Fruit fly (Drosophila melanogaster) whole organism, prepupa: ENCODE results near the gene Pitslre.

Experiments used
- Blimp-1 ChIP-seq: fragments of 200-800 bp; sonication (Bioruptor generic); optimal IDR thresholded peaks from 3 replicates; lab custom pipeline; 2017; ENCODE audit warnings: missing biosample characterization, missing genetic modification characterization, mild to moderate bottlenecking, moderate library complexity, missing genetic modification reagents
- CG10631 ChIP-seq: fragments of 200-800 bp; sonication (Bioruptor generic); optimal IDR thresholded peaks from 2 replicates; lab custom pipeline; 2016; ENCODE audit warnings: missing biosample characterization, missing genetic modification characterization
- CG11294 ChIP-seq: fragments of 200-800 bp; sonication (Bioruptor generic); IDR thresholded peaks from 2 replicates; pipeline ENCODE4 v1.3.6; 2022; ENCODE audit warnings: missing biosample characterization, missing genetic modification characterization
- CG15336 ChIP-seq: fragments of 200-800 bp; sonication (Bioruptor generic); IDR thresholded peaks from 2 replicates; pipeline ENCODE4 v1.3.6; 2022; ENCODE audit warnings: missing biosample characterization, missing genetic modification characterization
- CG1621 ChIP-seq: fragments of 200-800 bp; sonication (Bioruptor generic); optimal IDR thresholded peaks from 3 replicates; lab custom pipeline; 2018; ENCODE audit warnings: missing biosample characterization, mild to moderate bottlenecking, missing genetic modification characterization
- CG16779 ChIP-seq: fragments of 200-800 bp; sonication (Bioruptor generic); optimal IDR thresholded peaks from 3 replicates; lab custom pipeline; 2017; ENCODE audit warnings: missing biosample characterization, mild to moderate bottlenecking, missing genetic modification characterization
- CG31627 ChIP-seq: fragments of 200-800 bp; sonication (Bioruptor generic); optimal IDR thresholded peaks from 3 replicates; lab custom pipeline; 2016; ENCODE audit warnings: missing biosample characterization, missing genetic modification characterization
- CG32006 ChIP-seq: fragments of 200-800 bp; sonication (Bioruptor generic); optimal IDR thresholded peaks from 3 replicates; lab custom pipeline; 2017; ENCODE audit warnings: missing biosample characterization, mild to moderate bottlenecking, missing genetic modification characterization
- CG34406 ChIP-seq: fragments of 200-800 bp; sonication (Bioruptor generic); optimal IDR thresholded peaks from 3 replicates; lab custom pipeline; 2016; ENCODE audit warnings: missing biosample characterization, missing genetic modification characterization
- CG3919 ChIP-seq: fragments of 200-800 bp; sonication (Bioruptor generic); optimal IDR thresholded peaks from 3 replicates; lab custom pipeline; 2016; ENCODE audit warnings: missing biosample characterization, missing genetic modification characterization
- CG6276 ChIP-seq: fragments of 200-800 bp; sonication (Bioruptor generic); optimal IDR thresholded peaks from 2 replicates; lab custom pipeline; 2017; ENCODE audit warnings: missing biosample characterization, mild to moderate bottlenecking, missing genetic modification characterization
- CG6792 ChIP-seq: fragments of 200-800 bp; sonication (Bioruptor generic); optimal IDR thresholded peaks from 3 replicates; lab custom pipeline; 2016; ENCODE audit warnings: missing biosample characterization, missing genetic modification characterization
- CG6808 ChIP-seq: fragments of 200-800 bp; sonication (Bioruptor generic); optimal IDR thresholded peaks from 3 replicates; lab custom pipeline; 2017; ENCODE audit warnings: missing biosample characterization, missing genetic modification characterization, mild to moderate bottlenecking, moderate library complexity, missing genetic modification reagents
- CG6854 ChIP-seq: fragments of 200-800 bp; sonication (Bioruptor generic); optimal IDR thresholded peaks from 2 replicates; lab custom pipeline; 2017; ENCODE audit warnings: missing biosample characterization, mild to moderate bottlenecking, missing genetic modification characterization
- CG7368 ChIP-seq: fragments of 200-800 bp; sonication (Bioruptor generic); optimal IDR thresholded peaks from 3 replicates; lab custom pipeline; 2016; ENCODE audit warnings: missing biosample characterization, missing genetic modification characterization
- CG8119 ChIP-seq: fragments of 200-800 bp; sonication (Bioruptor generic); IDR thresholded peaks from 3 replicates; pipeline ENCODE4 v1.3.6; 2022; ENCODE audit warnings: missing biosample characterization, missing genetic modification characterization
- CG8319 ChIP-seq: fragments of 200-800 bp; sonication (Bioruptor generic); optimal IDR thresholded peaks from 3 replicates; lab custom pipeline; 2016; ENCODE audit warnings: missing biosample characterization, missing genetic modification characterization
- CG8632 ChIP-seq: fragments of 200-800 bp; sonication (Bioruptor generic); optimal IDR thresholded peaks from 3 replicates; lab custom pipeline; 2016; ENCODE audit warnings: missing biosample characterization, missing genetic modification characterization
- CG9139 ChIP-seq: fragments of 200-800 bp; sonication (Bioruptor generic); optimal IDR thresholded peaks from 3 replicates; lab custom pipeline; 2017; ENCODE audit warnings: missing biosample characterization, mild to moderate bottlenecking, missing genetic modification characterization
- Eip75B ChIP-seq: fragments of 200-800 bp; sonication (Bioruptor generic); optimal IDR thresholded peaks from 3 replicates; lab custom pipeline; 2016; ENCODE audit warnings: missing biosample characterization, missing genetic modification characterization
- Eip78C ChIP-seq: fragments of 200-800 bp; sonication (Bioruptor generic); peaks from one replicate; lab custom pipeline; 2016; ENCODE audit warnings: missing biosample characterization, missing genetic modification characterization
- Ets21C ChIP-seq: fragments of 200-800 bp; sonication (Bioruptor generic); optimal IDR thresholded peaks from 3 replicates; lab custom pipeline; 2016; ENCODE audit warnings: missing biosample characterization, missing genetic modification characterization
- Ets96B ChIP-seq: fragments of 200-800 bp; optimal IDR thresholded peaks from 2 replicates; lab custom pipeline; 2019; ENCODE audit warnings: missing biosample characterization, mild to moderate bottlenecking, missing genetic modification characterization, moderate library complexity
- Hr39 ChIP-seq: fragments of 200-800 bp; sonication (Bioruptor generic); optimal IDR thresholded peaks from 2 replicates; lab custom pipeline; 2016; ENCODE audit warnings: missing biosample characterization, missing genetic modification characterization
- Lpt ChIP-seq: fragments of 200-800 bp; sonication (Bioruptor generic); optimal IDR thresholded peaks from 3 replicates; lab custom pipeline; 2016; ENCODE audit warnings: missing biosample characterization, missing genetic modification characterization
- Smox ChIP-seq: fragments of 200-800 bp; sonication (Bioruptor generic); optimal IDR thresholded peaks from 3 replicates; lab custom pipeline; 2016; ENCODE audit warnings: missing biosample characterization, missing genetic modification characterization
- Sox15 ChIP-seq: fragments of 200-800 bp; sonication (Bioruptor generic); optimal IDR thresholded peaks from 3 replicates; lab custom pipeline; 2016; ENCODE audit warnings: missing biosample characterization, missing genetic modification characterization
- achi ChIP-seq: fragments of 200-800 bp; sonication (Bioruptor generic); optimal IDR thresholded peaks from 3 replicates; lab custom pipeline; 2016; ENCODE audit warnings: missing biosample characterization, missing genetic modification characterization
- acj6 ChIP-seq: fragments of 200-800 bp; sonication (Bioruptor generic); optimal IDR thresholded peaks from 3 replicates; lab custom pipeline; 2016; ENCODE audit warnings: missing biosample characterization, missing genetic modification characterization
- cyc ChIP-seq: fragments of 200-800 bp; sonication (Bioruptor generic); optimal IDR thresholded peaks from 3 replicates; lab custom pipeline; 2016; ENCODE audit warnings: missing biosample characterization, missing genetic modification characterization
- dsx ChIP-seq: fragments of 200-800 bp; optimal IDR thresholded peaks from 3 replicates; lab custom pipeline; 2019; ENCODE audit warnings: missing biosample characterization, mild to moderate bottlenecking, missing genetic modification characterization, moderate library complexity; ENCODE audit not compliant: poor library complexity, severe bottlenecking
- eg ChIP-seq: fragments of 200-800 bp; sonication (Bioruptor generic); IDR thresholded peaks from 3 replicates; pipeline ENCODE4 v1.3.6; 2022; ENCODE audit warnings: missing biosample characterization, missing genetic modification characterization
- esn ChIP-seq: fragments of 200-800 bp; sonication (Bioruptor generic); optimal IDR thresholded peaks from 2 replicates; lab custom pipeline; 2016; ENCODE audit warnings: missing biosample characterization, mild to moderate bottlenecking, missing genetic modification characterization, moderate library complexity
- fd85E ChIP-seq: fragments of 200-800 bp; sonication (Bioruptor generic); optimal IDR thresholded peaks from 3 replicates; lab custom pipeline; 2016; ENCODE audit warnings: missing biosample characterization, missing genetic modification characterization
- fkh ChIP-seq: fragments of 200-800 bp; sonication (Bioruptor generic); optimal IDR thresholded peaks from 3 replicates; lab custom pipeline; 2017; ENCODE audit warnings: missing biosample characterization, mild to moderate bottlenecking, missing genetic modification characterization, moderate library complexity
- net ChIP-seq: fragments of 200-800 bp; sonication (Bioruptor generic); optimal IDR thresholded peaks from 3 replicates; lab custom pipeline; 2016; ENCODE audit warnings: missing biosample characterization, missing genetic modification characterization
- pdm3 ChIP-seq: fragments of 200-800 bp; sonication (Bioruptor generic); optimal IDR thresholded peaks from 3 replicates; lab custom pipeline; 2016; ENCODE audit warnings: missing biosample characterization, missing genetic modification characterization
- salr ChIP-seq, 2 experiments: fragments of 200-800 bp; sonication (Bioruptor generic); optimal IDR thresholded peaks; 3 replicates each; lab custom pipeline; 2016 to 2018; ENCODE audit warnings: missing biosample characterization in 2 of 2, missing genetic modification characterization in 2 of 2, mild to moderate bottlenecking in 1 of 2
- spab ChIP-seq: fragments of 200-800 bp; sonication (Bioruptor generic); optimal IDR thresholded peaks from 2 replicates; lab custom pipeline; 2017; ENCODE audit warnings: missing biosample characterization, mild to moderate bottlenecking, missing genetic modification characterization, missing genetic modification reagents
- ss ChIP-seq, 2 experiments: fragments of 200-800 bp; sonication (Bioruptor generic); optimal IDR thresholded peaks; 2 replicates in 1 of 2; 3 replicates in 1 of 2; lab custom pipeline; 2017 to 2018; ENCODE audit warnings: mild to moderate bottlenecking in 2 of 2, missing biosample characterization in 2 of 2, missing genetic modification characterization in 2 of 2, moderate library complexity in 1 of 2
- svp ChIP-seq: fragments of 200-800 bp; sonication (Bioruptor generic); peaks from one replicate; lab custom pipeline; 2016; ENCODE audit warnings: missing biosample characterization, missing genetic modification characterization
- vri ChIP-seq: fragments of 200-800 bp; sonication (Bioruptor generic); optimal IDR thresholded peaks from 3 replicates; lab custom pipeline; 2016; ENCODE audit warnings: missing biosample characterization, mild to moderate bottlenecking, missing genetic modification characterization

Pitslre gene

DNA sequence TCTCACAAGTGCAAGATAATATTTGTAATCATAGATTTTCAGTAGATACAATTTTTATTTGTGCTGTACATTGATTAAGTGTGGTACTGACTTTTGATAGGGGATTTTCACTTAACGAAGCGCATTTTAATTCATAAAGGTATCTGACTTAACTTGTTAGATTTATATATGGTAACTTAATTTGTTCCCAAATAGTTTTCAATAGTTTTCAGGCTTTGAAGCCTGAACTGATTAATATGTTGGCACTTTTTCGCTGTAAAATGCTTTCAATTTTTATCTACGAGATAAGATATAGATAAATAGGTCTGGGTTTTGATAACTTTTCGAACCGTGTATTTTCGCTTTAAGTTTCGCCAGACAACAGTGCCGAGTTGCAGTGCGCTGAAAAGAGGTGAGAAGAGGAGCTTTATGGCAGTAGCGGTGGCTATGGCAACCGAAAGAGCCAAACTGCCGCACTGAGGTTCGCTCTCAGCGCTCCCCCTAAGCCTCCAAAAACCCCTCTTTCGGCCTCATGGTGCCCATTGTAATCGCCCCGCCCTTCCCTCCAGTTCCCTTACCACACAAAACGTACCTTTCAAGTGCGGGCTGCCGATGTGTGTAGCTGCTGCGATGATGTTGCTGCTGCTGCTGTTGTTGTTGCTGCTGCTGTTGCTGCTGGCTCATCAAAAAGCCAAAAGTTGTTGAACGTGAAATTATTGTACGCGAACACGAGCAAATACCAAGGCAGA is 37.6 kb upstream of the Pitslre start (continued):
- peak; percentile 43 for TF ChIP-seq esn (GFP tag; lab: Kevin White, UChicago)
- TF ChIP-seq achi = no peak
- TF ChIP-seq fd85E (GFP tag; lab: Kevin White, UChicago) = no peak
- peak; percentile 42 for TF ChIP-seq acj6
- TF ChIP-seq CG9139 (GFP tag; lab: Kevin White, UChicago) = no peak
- TF ChIP-seq CG8119 (GFP tag; lab: Robert Waterston, UW) = 0 out of 3 replicates have a peak, but pooled peaks have one; percentile 25
- no peak for TF ChIP-seq Eip75B (GFP tag; lab: Kevin White, UChicago)
- TF ChIP-seq Ets96B (tag; lab: Kevin White, UChicago) = no peak
- TF ChIP-seq Sox15 (GFP tag; lab: Kevin White, UChicago) = no peak

DNA sequence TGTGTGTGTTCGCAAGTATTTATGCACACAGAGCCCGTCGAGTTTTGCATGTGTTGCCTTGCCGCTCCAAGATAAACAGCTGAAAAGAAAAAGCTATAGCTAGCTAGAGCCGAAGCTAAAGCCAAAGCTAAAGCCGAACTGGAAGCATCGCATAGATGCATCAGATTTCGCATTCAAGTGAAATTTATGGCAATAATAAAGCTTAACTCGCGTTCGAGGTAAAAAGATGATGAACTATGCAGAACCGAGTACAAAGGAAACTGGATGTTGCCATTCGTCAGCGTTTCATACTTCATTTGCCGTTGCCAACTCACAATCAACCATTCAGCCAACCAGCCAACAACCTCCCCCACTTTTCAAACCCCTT is 37.1 kb upstream of the Pitslre start:
- TF ChIP-seq Eip78C (GFP tag; lab: Kevin White, UChicago) (peak; percentile 23), salr (GFP tag; optimal IDR thresholded peaks at IDR 0.05; lab: Kevin White, UChicago) (no peak)

DNA sequence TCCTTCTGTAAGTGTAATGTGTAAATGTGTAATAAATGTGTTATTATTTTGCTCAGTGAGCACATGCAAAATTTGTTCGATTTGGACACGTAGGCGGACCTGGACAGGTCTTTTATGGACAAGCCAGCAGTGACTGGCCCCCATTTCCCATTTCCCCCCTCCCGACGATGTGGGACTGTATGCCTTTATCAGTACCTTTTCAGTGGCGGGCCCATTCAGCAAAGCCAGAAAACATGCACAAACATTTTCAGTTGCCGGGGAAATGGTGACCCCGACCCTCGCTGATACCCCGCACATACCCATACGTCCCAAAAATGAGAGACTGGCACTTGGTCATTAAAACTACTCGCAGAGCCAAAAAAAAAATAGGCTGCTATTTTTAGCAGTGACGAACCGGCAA is 35.1 kb upstream of the Pitslre start:
- TF ChIP-seq pdm3 (GFP tag; lab: Kevin White, UChicago) (no peak), CG31627 (GFP tag; lab: Kevin White, UChicago) (no peak), CG8119 (GFP tag; lab: Robert Waterston, UW) (0 out of 3 replicates have a peak, but pooled peaks have one; percentile 0), svp (peak; percentile 2), CG8319 (GFP tag; lab: Kevin White, UChicago) (peak; percentile 21)

DNA sequence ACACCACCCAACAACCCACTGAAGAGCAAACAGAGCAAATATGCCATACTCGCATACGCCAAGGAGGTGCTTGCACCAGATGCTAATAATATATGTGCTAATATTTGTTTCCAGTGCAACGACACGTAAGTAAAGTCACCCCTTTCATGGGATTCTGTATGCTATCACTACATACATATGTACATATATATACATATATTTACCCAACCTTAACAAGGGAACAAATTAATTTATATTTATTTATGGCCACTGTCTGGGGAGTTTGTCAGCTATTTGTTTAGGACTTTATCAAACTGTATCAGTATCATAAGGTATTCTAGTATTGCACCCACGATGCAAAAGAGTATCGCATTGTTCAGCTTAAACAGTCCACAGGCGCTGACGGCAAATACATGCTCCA is 34.0 kb upstream of the Pitslre start:
- peak; percentile 65 for TF ChIP-seq svp
- TF ChIP-seq Blimp-1 (GFP tag; lab: Kevin White, UChicago) = no peak
- TF ChIP-seq CG6792 = no peak
- TF ChIP-seq fkh (GFP tag; lab: Kevin White, UChicago) = peak; percentile 24
- no peak for TF ChIP-seq eg (GFP tag; lab: Robert Waterston, UW)
- no peak for TF ChIP-seq Ets21C (GFP tag; lab: Kevin White, UChicago)
- TF ChIP-seq CG1621 (tag; lab: Kevin White, UChicago) = no peak
- no peak for TF ChIP-seq CG31627 (GFP tag; lab: Kevin White, UChicago)
- TF ChIP-seq achi = no peak
- no peak for TF ChIP-seq CG8119 (GFP tag; lab: Robert Waterston, UW)
- no peak for TF ChIP-seq dsx (GFP tag; lab: Kevin White, UChicago)
- no peak for TF ChIP-seq CG8632 (GFP tag; lab: Kevin White, UChicago)
- TF ChIP-seq CG10631 (GFP tag; lab: Kevin White, UChicago) = no peak
- no peak for TF ChIP-seq Ets96B (tag; lab: Kevin White, UChicago)
- TF ChIP-seq Hr39 (GFP tag; lab: Kevin White, UChicago) = no peak
- no peak for TF ChIP-seq CG15336 (GFP tag; lab: Robert Waterston, UW)
- TF ChIP-seq ss (GFP tag; optimal IDR thresholded peaks at IDR 0.05; lab: Kevin White, UChicago) = peak; percentile 1 to 35
- no peak for TF ChIP-seq net
- peak; percentile 15 for TF ChIP-seq CG6808 (GFP tag; lab: Kevin White, UChicago)
- peak; percentile 5 for TF ChIP-seq spab
- TF ChIP-seq CG32006 (GFP tag; lab: Kevin White, UChicago) = no peak
- TF ChIP-seq salr (GFP tag; optimal IDR thresholded peaks at IDR 0.05; lab: Kevin White, UChicago) = peak in 1 of 2 experiments; percentile 25
- TF ChIP-seq vri (GFP tag; lab: Kevin White, UChicago) = peak; percentile 3
- TF ChIP-seq Lpt (GFP tag; lab: Kevin White, UChicago) = no peak
- TF ChIP-seq Smox (GFP tag; lab: Kevin White, UChicago) = no peak
- TF ChIP-seq fd85E (GFP tag; lab: Kevin White, UChicago) = no peak
- TF ChIP-seq CG34406 (GFP tag; lab: Kevin White, UChicago) = peak; percentile 5
- no peak for TF ChIP-seq CG11294 (GFP tag; lab: Robert Waterston, UW)
- TF ChIP-seq cyc (GFP tag; lab: Kevin White, UChicago) = no peak
- TF ChIP-seq CG16779 (tag; lab: Kevin White, UChicago) = no peak
- no peak for TF ChIP-seq CG6854 (GFP tag; lab: Kevin White, UChicago)
- no peak for TF ChIP-seq CG6276 (GFP tag; lab: Kevin White, UChicago)
- TF ChIP-seq Eip78C (GFP tag; lab: Kevin White, UChicago) = peak; percentile 52
- peak; percentile 8 for TF ChIP-seq CG3919 (GFP tag; lab: Kevin White, UChicago)
- no peak for TF ChIP-seq CG7368 (GFP tag; lab: Kevin White, UChicago)
- TF ChIP-seq CG9139 (GFP tag; lab: Kevin White, UChicago) = peak; percentile 30
